Fruit fly (Drosophila melanogaster): ENCODE measurements around the gene phr6-4.
A peak's percentile ranks its signal among the peaks of the same experiment; 100 is the strongest.

The phr6-4 gene

dm6 chr2L:20656110-20656509 is 10.5 kb upstream of the phr6-4 start, which contains the start of the genes brun and CG2614:
TSS of gene brun (minus strand) at chr2L:20656178.
TSS of gene CG2614 (plus strand) at chr2L:20656426.
- TF ChIP-seq Hr83 (GFP tag; optimal IDR thresholded peaks at IDR 0.05; ENCODE audit: poor library complexity, severe bottlenecking) (peak; percentile 47), GATAd (GFP tag; optimal IDR thresholded peaks at IDR 0.05) (peak; percentile 81), woc (GFP tag; optimal IDR thresholded peaks at IDR 0.05) (peak; percentile 89), CG9705 (GFP tag; optimal IDR thresholded peaks at IDR 0.05) (peak; percentile 50), h (GFP tag; optimal IDR thresholded peaks at IDR 0.05) (peak; percentile 83), Rel (GFP tag; optimal IDR thresholded peaks at IDR 0.05) (no peak), Rel (tag; optimal IDR thresholded peaks at IDR 0.05) (peak; percentile 37), dmrt93B (GFP tag; optimal IDR thresholded peaks at IDR 0.05) (no peak), Hr78 (GFP tag; optimal IDR thresholded peaks at IDR 0.05) (no peak), Sp1 (GFP tag; optimal IDR thresholded peaks at IDR 0.05) (no peak), Hnf4 (GFP tag; optimal IDR thresholded peaks at IDR 0.05) (no peak), ey (GFP tag; optimal IDR thresholded peaks at IDR 0.05) (peak; percentile 77), sv (GFP tag; optimal IDR thresholded peaks at IDR 0.05) (peak; percentile 74), OdsH (GFP tag; optimal IDR thresholded peaks at IDR 0.05) (peak; percentile 69), HLH106 (tag; optimal IDR thresholded peaks at IDR 0.05) (peak; percentile 74), foxo (GFP tag; optimal IDR thresholded peaks at IDR 0.05) (peak in 1 of 2 experiments; percentile 84), rgr (GFP tag; optimal IDR thresholded peaks at IDR 0.05) (peak; percentile 81), Myc (optimal IDR thresholded peaks at IDR 0.05) (peak; percentile 67), psq (GFP tag; optimal IDR thresholded peaks at IDR 0.05) (peak; percentile 64)

- TF ChIP-seq Jra (GFP tag; optimal IDR thresholded peaks at IDR 0.05) (peak; percentile 15), usp (GFP tag; optimal IDR thresholded peaks at IDR 0.05) (no peak), foxo (GFP tag; optimal IDR thresholded peaks at IDR 0.05) (peak in 1 of 2 experiments; percentile 60), CG32264 (GFP tag; optimal IDR thresholded peaks at IDR 0.05) (no peak), rgr (GFP tag; optimal IDR thresholded peaks at IDR 0.05) (peak; percentile 70), Hr83 (GFP tag; optimal IDR thresholded peaks at IDR 0.05; ENCODE audit: poor library complexity, severe bottlenecking) (peak; percentile 79), ey (GFP tag; optimal IDR thresholded peaks at IDR 0.05) (peak; percentile 39), OdsH (GFP tag; optimal IDR thresholded peaks at IDR 0.05) (peak; percentile 60), Hnf4 (GFP tag; optimal IDR thresholded peaks at IDR 0.05) (no peak), h (GFP tag; optimal IDR thresholded peaks at IDR 0.05) (peak; percentile 63), woc (GFP tag; optimal IDR thresholded peaks at IDR 0.05) (peak; percentile 77), GATAd (GFP tag; optimal IDR thresholded peaks at IDR 0.05) (no peak), CG9705 (GFP tag; optimal IDR thresholded peaks at IDR 0.05) (peak; percentile 32), HLH106 (tag; optimal IDR thresholded peaks at IDR 0.05) (peak; percentile 55)
Measured at dm6 chr2L:20649891-20650290, 4.3 kb upstream of the phr6-4 start, which contains the start of gene CG2611. TSS of gene CG2611 (plus strand) at chr2L:20650189.

dm6 chr2L:20648612-20649011 is 3.0 kb upstream of the phr6-4 start, which contains the start of gene CG18810:
TSS of gene CG18810 (plus strand) at chr2L:20648912.
- TF ChIP-seq rgr (GFP tag; optimal IDR thresholded peaks at IDR 0.05) (no peak), CrebA (GFP tag; optimal IDR thresholded peaks at IDR 0.05; ENCODE audit: borderline replicate concordance) (no peak), tai (GFP tag; optimal IDR thresholded peaks at IDR 0.05) (no peak), psq (GFP tag; optimal IDR thresholded peaks at IDR 0.05) (no peak), br (GFP tag; optimal IDR thresholded peaks at IDR 0.05) (no peak), Vsx2 (GFP tag; optimal IDR thresholded peaks at IDR 0.05; ENCODE audit: partially characterized antibody) (no peak), usp (GFP tag; optimal IDR thresholded peaks at IDR 0.05) (no peak), GATAd (GFP tag; optimal IDR thresholded peaks at IDR 0.05) (no peak), dl (GFP tag; optimal IDR thresholded peaks at IDR 0.05; ENCODE audit: insufficient read depth in 1 of 2, partially characterized antibody in 2 of 2) (no peak), Abd-B (GFP tag; optimal IDR thresholded peaks at IDR 0.05) (no peak), lola (GFP tag; optimal IDR thresholded peaks at IDR 0.05) (no peak), Jra (GFP tag; optimal IDR thresholded peaks at IDR 0.05) (no peak), h (GFP tag; optimal IDR thresholded peaks at IDR 0.05) (no peak), HLH106 (tag; optimal IDR thresholded peaks at IDR 0.05) (no peak), CG9705 (GFP tag; optimal IDR thresholded peaks at IDR 0.05) (no peak)

- no peak for TF ChIP-seq dmrt93B (GFP tag; optimal IDR thresholded peaks at IDR 0.05)
- peak; percentile 11 for TF ChIP-seq h (GFP tag; optimal IDR thresholded peaks at IDR 0.05)
- no peak for TF ChIP-seq br (GFP tag; optimal IDR thresholded peaks at IDR 0.05)
- no peak for TF ChIP-seq CG9705 (GFP tag; optimal IDR thresholded peaks at IDR 0.05)
- TF ChIP-seq Rel (GFP tag; optimal IDR thresholded peaks at IDR 0.05) = no peak
- peak; percentile 89 for TF ChIP-seq Rel (tag; optimal IDR thresholded peaks at IDR 0.05)
- TF ChIP-seq rgr (GFP tag; optimal IDR thresholded peaks at IDR 0.05) = peak; percentile 23
- no peak for TF ChIP-seq fru (GFP tag; optimal IDR thresholded peaks at IDR 0.05)
- TF ChIP-seq CG32264 (GFP tag; optimal IDR thresholded peaks at IDR 0.05) = peak; percentile 6
Measured at dm6 chr2L:20647240-20647908, 1.8 kb upstream of the phr6-4 start.

All from whole organism, wandering third instar larva.